Worm (Caenorhabditis elegans) whole organism, early embryonic: ENCODE results near the gene gst-30.
A peak's percentile ranks its signal among the peaks of the same experiment; 100 is the strongest.
"Not testable (repeated sequence)": the region's sequence is repeated elsewhere in the genome, so short reads cannot be mapped to it uniquely, and the experiment has no call there.

Source experiments
- B0310.2 ChIP-seq: sonication (generic microtip); optimal IDR thresholded peaks from 2 replicates; lab custom pipeline; 2016; ENCODE audit warnings: mild to moderate bottlenecking, missing genetic modification characterization, missing compliant biosample characterization
- F13C5.2 ChIP-seq: sonication (generic microtip); optimal IDR thresholded peaks from 2 replicates; lab custom pipeline; 2017; ENCODE audit warnings: mild to moderate bottlenecking, missing genetic modification characterization, inconsistent platforms, missing compliant biosample characterization
- aly-1 ChIP-seq: sonication (generic microtip); optimal IDR thresholded peaks from 2 replicates; lab custom pipeline; 2016; ENCODE audit warnings: missing genetic modification characterization, missing compliant biosample characterization
- ama-1 ChIP-seq: fragments of 150-350 bp; optimal IDR thresholded peaks from 2 replicates; lab custom pipeline; 2014
- ceh-13 ChIP-seq: fragments of 200-800 bp; sonication (Bioruptor generic); optimal IDR thresholded peaks from 2 replicates; lab custom pipeline; 2018; ENCODE audit warnings: mild to moderate bottlenecking, missing genetic modification characterization, missing compliant biosample characterization
- ets-7 ChIP-seq: sonication (generic microtip); optimal IDR thresholded peaks from 2 replicates; lab custom pipeline; 2016; ENCODE audit warnings: missing genotype, missing genetic modification characterization, missing compliant biosample characterization
- flt-1 ChIP-seq: fragments of 200-800 bp; sonication (Bioruptor generic); IDR thresholded peaks from 2 replicates; pipeline ENCODE4 v1.3.6; 2022; ENCODE audit warnings: missing genetic modification characterization, missing compliant biosample characterization
- hmbx-1 ChIP-seq: sonication (generic microtip); optimal IDR thresholded peaks from 2 replicates; lab custom pipeline; 2016; ENCODE audit warnings: mild to moderate bottlenecking, missing genetic modification characterization, missing compliant biosample characterization
- hmg-4 ChIP-seq: fragments of 200-800 bp; sonication (Bioruptor generic); optimal IDR thresholded peaks from 2 replicates; lab custom pipeline; 2018; ENCODE audit warnings: mild to moderate bottlenecking, missing genetic modification characterization, missing compliant biosample characterization
- hnd-1 ChIP-seq: sonication (generic microtip); optimal IDR thresholded peaks from 2 replicates; lab custom pipeline; 2016; ENCODE audit warnings: missing genetic modification characterization, missing compliant biosample characterization
- pes-1 ChIP-seq: fragments of 200-800 bp; sonication (Bioruptor generic); IDR thresholded peaks from 2 replicates; pipeline ENCODE4 v1.3.6; 2022; ENCODE audit warnings: missing genetic modification reagents, missing genetic modification characterization, missing compliant biosample characterization
- scrt-1 ChIP-seq: fragments of 200-800 bp; sonication (Bioruptor generic); IDR thresholded peaks from 2 replicates; pipeline ENCODE4 v1.3.6; 2022; ENCODE audit warnings: missing genetic modification characterization, missing compliant biosample characterization
- sea-1 ChIP-seq: fragments of 200-800 bp; sonication (Bioruptor generic); conservative IDR thresholded peaks from 2 replicates; pipeline ENCODE4 v1.3.6; 2022; ENCODE audit warnings: missing genetic modification characterization, missing compliant biosample characterization
- tbx-11 ChIP-seq: fragments of 200-800 bp; sonication (Bioruptor generic); IDR thresholded peaks from 2 replicates; pipeline ENCODE4 v1.3.6; 2022; ENCODE audit warnings: missing genetic modification characterization, missing compliant biosample characterization
- tbx-37 ChIP-seq: fragments of 200-800 bp; sonication (Bioruptor generic); conservative IDR thresholded peaks from 2 replicates; pipeline ENCODE4 v1.3.6; 2022; ENCODE audit warnings: missing genetic modification reagents, missing genetic modification characterization, missing compliant biosample characterization
- tra-4 ChIP-seq: sonication (generic microtip); optimal IDR thresholded peaks from 2 replicates; lab custom pipeline; 2017; ENCODE audit warnings: missing genetic modification characterization, missing compliant biosample characterization

The gst-30 gene

DNA sequence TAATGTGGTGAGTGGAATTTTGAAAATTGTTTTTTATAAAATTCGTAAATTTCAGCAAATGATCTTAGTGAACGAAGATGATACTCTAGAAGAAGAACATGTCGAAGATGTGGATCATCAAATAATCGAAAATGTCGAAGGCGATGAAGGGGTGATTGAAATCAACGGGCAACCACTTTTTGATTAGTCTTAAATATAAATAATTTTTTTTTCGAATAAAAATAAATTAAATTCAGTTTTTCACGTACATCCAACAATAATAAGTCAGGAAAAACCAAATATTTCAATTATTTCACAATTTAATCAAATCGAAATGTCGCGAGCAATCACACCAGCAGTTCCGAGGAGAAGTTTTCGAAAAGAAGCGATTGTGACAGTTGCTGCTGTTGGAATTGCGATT lies 2.9 kb upstream of the gst-30 start, which contains the start of gene ZK546.4:
Gene ZK546.4 (plus strand): TSS at position 301 of the 400 bp plus-strand sequence.
- TF ChIP-seq scrt-1 (GFP tag; lab: Robert Waterston, UW) = no peak
- no peak for TF ChIP-seq F13C5.2

DNA sequence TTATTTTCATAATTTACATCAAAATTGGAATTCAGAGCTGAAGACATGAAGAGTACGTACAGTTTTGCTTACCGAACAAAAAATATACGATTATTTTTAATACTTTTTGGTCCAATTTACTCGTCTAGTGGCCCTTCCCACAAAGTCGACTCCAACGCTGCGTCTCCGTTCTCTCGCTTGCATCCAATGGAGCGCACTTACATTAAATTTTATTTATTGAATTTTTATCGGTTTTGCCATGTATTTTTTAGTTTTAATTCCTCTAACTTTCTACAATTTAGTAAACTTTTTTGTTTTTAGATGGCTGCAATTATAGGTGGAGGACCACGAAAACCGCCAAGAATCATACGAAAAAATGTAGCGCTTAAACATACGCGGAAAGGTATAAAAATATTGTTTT lies 664 bp upstream of the gst-30 start, which contains the start of gene ZK546.5:
Gene ZK546.5 (plus strand): TSS at position 301 of the 400 bp plus-strand sequence.
- TF ChIP-seq tra-4 (tag; lab: Kevin White, UChicago) = no peak
- no peak for TF ChIP-seq flt-1 (GFP tag; lab: Robert Waterston, UW)
- TF ChIP-seq pes-1 (GFP tag; lab: Robert Waterston, UW) = no peak
- TF ChIP-seq aly-1 = no peak
- TF ChIP-seq sea-1 = no peak
- TF ChIP-seq ama-1 = no peak
- TF ChIP-seq tbx-11 (GFP tag; lab: Robert Waterston, UW) = no peak
- no peak for TF ChIP-seq B0310.2 (tag; lab: Kevin White, UChicago)
- no peak for TF ChIP-seq ets-7 (tag; lab: Kevin White, UChicago)
- no peak for TF ChIP-seq scrt-1 (GFP tag; lab: Robert Waterston, UW)
- no peak for TF ChIP-seq hmg-4 (GFP tag; lab: Kevin White, UChicago)
- TF ChIP-seq ceh-13 (GFP tag; lab: Kevin White, UChicago) = no peak
- TF ChIP-seq hnd-1 (tag; lab: Kevin White, UChicago) = no peak
- TF ChIP-seq tbx-37 = no peak
- no peak for TF ChIP-seq hmbx-1
- no peak for TF ChIP-seq F13C5.2

DNA sequence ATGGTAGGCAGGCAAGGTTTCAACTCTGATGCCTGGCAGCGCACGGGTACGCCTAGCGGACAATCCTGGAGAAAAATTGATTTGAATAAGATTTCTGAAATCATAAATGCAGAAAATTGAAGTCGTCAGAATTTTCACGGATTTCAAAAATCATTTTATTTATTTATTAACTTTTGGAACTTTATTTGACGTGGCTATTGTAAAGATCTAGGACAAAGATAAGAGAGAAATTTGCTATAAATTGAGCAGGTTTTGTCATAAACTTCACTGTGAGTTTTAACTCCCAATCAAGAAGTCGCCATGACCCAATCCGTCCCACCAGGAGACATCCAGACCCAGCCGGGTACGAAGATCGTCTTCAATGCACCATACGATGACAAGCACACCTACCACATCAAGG lies 2.1 kb downstream of the gst-30 start, which contains the start of gene msp-152:
Gene msp-152 (plus strand): TSS at position 301 of the 400 bp plus-strand sequence.
- not testable (repeated sequence) for TF ChIP-seq sea-1; ets-7 (tag; lab: Kevin White, UChicago); aly-1

DNA sequence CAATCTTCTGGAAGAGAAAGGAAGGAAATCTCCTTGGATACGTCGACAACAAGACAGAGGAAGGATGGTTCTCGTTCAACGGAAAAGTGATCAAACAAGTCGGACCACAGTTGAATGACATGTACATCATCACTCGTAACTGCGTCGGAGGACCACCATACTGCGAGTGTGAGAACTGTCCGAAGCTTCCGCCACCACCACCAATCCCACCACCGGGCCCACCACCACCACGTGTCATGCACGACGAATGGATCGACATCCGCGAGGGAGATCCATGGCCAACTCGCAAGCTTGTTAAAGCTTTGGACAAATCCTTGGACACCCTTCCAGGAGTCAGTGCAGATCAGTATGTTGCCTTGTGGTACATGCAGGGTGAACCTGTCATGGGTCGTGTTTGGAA lies 3.6 kb downstream of the gst-30 start:
- no peak for TF ChIP-seq F13C5.2
- TF ChIP-seq pes-1 (GFP tag; lab: Robert Waterston, UW) = no peak
- TF ChIP-seq ceh-13 (GFP tag; lab: Kevin White, UChicago) = no peak
- TF ChIP-seq ama-1 = no peak
- TF ChIP-seq aly-1 = no peak
- no peak for TF ChIP-seq flt-1 (GFP tag; lab: Robert Waterston, UW)
- TF ChIP-seq tra-4 (tag; lab: Kevin White, UChicago) = no peak
- TF ChIP-seq hmg-4 (GFP tag; lab: Kevin White, UChicago) = no peak
- TF ChIP-seq sea-1 = no peak
- no peak for TF ChIP-seq tbx-11 (GFP tag; lab: Robert Waterston, UW)

DNA sequence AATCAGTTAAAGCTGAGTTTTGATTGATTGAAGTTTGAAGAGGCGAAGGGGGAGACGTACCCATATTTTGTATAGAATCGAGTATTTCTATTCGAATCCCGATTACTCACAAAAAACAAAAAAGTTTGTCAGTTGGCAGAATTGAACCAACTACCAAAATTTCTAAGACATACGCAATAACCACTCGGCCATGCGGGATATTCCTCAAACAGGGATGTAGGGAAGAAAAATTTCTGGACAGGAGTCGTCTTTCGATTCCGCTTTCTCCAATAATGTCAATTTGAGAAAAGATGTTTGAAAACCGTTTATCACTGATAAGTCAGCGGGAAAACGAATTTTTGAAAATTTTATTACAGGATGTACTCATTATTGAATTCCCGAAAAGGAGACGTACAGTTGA lies 6.5 kb downstream of the gst-30 start:
- TF ChIP-seq tbx-11 (GFP tag; lab: Robert Waterston, UW) = peak; percentile 64; the same call in 1 of the 2 replicates
- TF ChIP-seq flt-1 (GFP tag; lab: Robert Waterston, UW) = peak; percentile 71
- peak; percentile 75; the same call in 1 of the 2 replicates for TF ChIP-seq pes-1 (GFP tag; lab: Robert Waterston, UW)
- TF ChIP-seq tbx-37 = peak; percentile 64
- TF ChIP-seq sea-1 = 0 out of 2 replicates have a peak, but pooled peaks have one; percentile 52

DNA sequence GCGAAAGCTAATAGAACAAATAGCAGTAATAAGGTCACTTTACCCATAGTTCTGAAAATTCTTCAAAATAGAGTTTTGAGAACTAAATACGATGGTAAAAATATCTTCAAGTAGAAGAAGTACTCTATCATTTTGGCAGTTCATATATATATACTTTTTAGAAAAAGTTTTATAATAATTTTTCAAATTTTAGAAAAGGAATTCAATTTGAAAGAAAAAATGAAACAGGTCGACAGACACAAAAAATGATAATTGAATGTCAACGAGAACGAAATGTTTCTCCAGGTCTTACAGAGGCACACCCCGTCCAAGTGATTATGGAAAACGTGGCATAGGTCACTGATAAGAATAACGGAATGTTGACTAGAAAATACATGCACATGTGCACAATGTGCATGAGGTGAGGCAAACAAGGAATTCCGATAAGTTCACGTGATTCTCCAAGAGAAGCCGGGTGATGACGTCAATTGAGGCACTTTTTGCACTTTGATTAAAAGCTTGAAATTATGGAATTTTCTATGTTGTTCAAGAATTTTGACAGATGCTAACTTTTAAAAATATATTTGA lies 9.6 kb downstream of the gst-30 start, which contains the start of gene aagr-2:
Gene aagr-2 (minus strand): TSS at position 51 of the 567 bp plus-strand sequence.
- no peak for TF ChIP-seq tra-4 (tag; lab: Kevin White, UChicago)
- no peak for TF ChIP-seq ceh-13 (GFP tag; lab: Kevin White, UChicago)
- TF ChIP-seq F13C5.2 = no peak
- no peak for TF ChIP-seq hmbx-1
- TF ChIP-seq pes-1 (GFP tag; lab: Robert Waterston, UW) = no peak
- TF ChIP-seq hmg-4 (GFP tag; lab: Kevin White, UChicago) = no peak
- TF ChIP-seq hnd-1 (tag; lab: Kevin White, UChicago) = no peak
- no peak for TF ChIP-seq tbx-37
- no peak for TF ChIP-seq aly-1
- TF ChIP-seq ama-1 = no peak
- TF ChIP-seq B0310.2 (tag; lab: Kevin White, UChicago) = no peak
- TF ChIP-seq sea-1 = no peak
- no peak for TF ChIP-seq tbx-11 (GFP tag; lab: Robert Waterston, UW)

ce11 chrII:4924729-4925128 lies 10.1 kb downstream of the gst-30 start:
- TF ChIP-seq hmbx-1 (no peak), ets-7 (tag; lab: Kevin White, UChicago) (no peak), aly-1 (no peak), tbx-37 (no peak)

- no peak for TF ChIP-seq hnd-1 (tag; lab: Kevin White, UChicago)
- TF ChIP-seq ets-7 (tag; lab: Kevin White, UChicago) = no peak
- no peak for TF ChIP-seq tbx-37
- no peak for TF ChIP-seq sea-1
- no peak for TF ChIP-seq flt-1 (GFP tag; lab: Robert Waterston, UW)
- no peak for TF ChIP-seq tra-4 (tag; lab: Kevin White, UChicago)
Measured at ce11 chrII:4920608-4921007, 14.2 kb downstream of the gst-30 start.

DNA sequence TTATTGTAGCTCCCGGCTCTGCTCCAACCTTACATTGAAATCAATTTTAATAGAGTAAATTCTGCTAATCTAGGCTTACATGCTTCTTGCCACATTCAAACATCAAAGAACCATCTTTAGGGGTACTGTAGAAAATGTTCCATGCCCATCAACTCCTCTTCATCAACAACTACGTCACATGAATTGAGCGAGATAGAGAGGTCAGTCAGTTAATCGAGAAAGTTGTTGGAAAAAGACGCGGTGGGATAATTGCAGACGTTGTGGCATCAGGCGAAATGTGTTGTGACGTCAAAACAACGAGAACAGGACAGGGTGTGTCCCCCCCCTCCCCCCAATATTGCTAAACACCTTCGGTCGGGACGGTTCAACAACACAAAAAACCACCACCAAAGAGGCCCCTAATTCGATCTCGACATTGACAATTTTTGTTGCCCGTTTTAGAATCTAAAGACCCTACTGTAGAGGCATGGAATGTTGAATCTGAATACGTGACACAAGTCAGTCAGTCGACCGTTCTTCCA lies 16.3 kb downstream of the gst-30 start:
- TF ChIP-seq flt-1 (GFP tag; lab: Robert Waterston, UW) = no peak
